Fruit fly (Drosophila melanogaster): Measurements from ENCODE around the gene Vm26Aa.

dm6 chr2L:5925637-5926036 lies 34.5 kb downstream of the Vm26Aa start, which contains the start of gene dsf:
- TF ChIP-seq CG11617 (GFP tag; optimal IDR thresholded peaks at IDR 0.05) (no peak), CG14711 (tag; optimal IDR thresholded peaks at IDR 0.05) (no peak), Clk (GFP tag; optimal IDR thresholded peaks at IDR 0.05) (no peak), kay (GFP tag; ENCODE audit: borderline replicate concordance) (no peak), Crg-1 (GFP tag; optimal IDR thresholded peaks at IDR 0.05) (no peak), CG7101 (tag; optimal IDR thresholded peaks at IDR 0.05) (no peak), cnc (optimal IDR thresholded peaks at IDR 0.05) (no peak)

All from whole organism, adult.